Worm (Caenorhabditis elegans): ENCODE measurements around the gene aakg-3.

ce11 chrX:2931852-2932251 is 44.4 kb upstream of the aakg-3 start:
- TF ChIP-seq lin-11 (tag; optimal IDR thresholded peaks at IDR 0.05) (no peak), ama-1 (optimal IDR thresholded peaks at IDR 0.05) (no peak), aly-2 (tag; optimal IDR thresholded peaks at IDR 0.05) (no peak), nhr-11 (tag; optimal IDR thresholded peaks at IDR 0.05) (no peak), nhr-25 (tag; optimal IDR thresholded peaks at IDR 0.05) (no peak)

All from whole organism, L2 larva.